Worm (Caenorhabditis elegans) whole organism, early embryonic: ENCODE results near the gene egl-15.

Experiments
- ama-1 ChIP-seq: fragments of 150-350 bp; optimal IDR thresholded peaks from 2 replicates; lab custom pipeline; 2014
- ceh-36 ChIP-seq: sonication (generic microtip); optimal IDR thresholded peaks from 2 replicates; lab custom pipeline; 2016; ENCODE audit warnings: missing genetic modification characterization, inconsistent platforms, missing compliant biosample characterization
- hnd-1 ChIP-seq: sonication (generic microtip); optimal IDR thresholded peaks from 2 replicates; lab custom pipeline; 2016; ENCODE audit warnings: missing genetic modification characterization, missing compliant biosample characterization
- tbx-11 ChIP-seq: fragments of 200-800 bp; sonication (Bioruptor generic); IDR thresholded peaks from 2 replicates; pipeline ENCODE4 v1.3.6; 2022; ENCODE audit warnings: missing genetic modification characterization, missing compliant biosample characterization

DNA sequence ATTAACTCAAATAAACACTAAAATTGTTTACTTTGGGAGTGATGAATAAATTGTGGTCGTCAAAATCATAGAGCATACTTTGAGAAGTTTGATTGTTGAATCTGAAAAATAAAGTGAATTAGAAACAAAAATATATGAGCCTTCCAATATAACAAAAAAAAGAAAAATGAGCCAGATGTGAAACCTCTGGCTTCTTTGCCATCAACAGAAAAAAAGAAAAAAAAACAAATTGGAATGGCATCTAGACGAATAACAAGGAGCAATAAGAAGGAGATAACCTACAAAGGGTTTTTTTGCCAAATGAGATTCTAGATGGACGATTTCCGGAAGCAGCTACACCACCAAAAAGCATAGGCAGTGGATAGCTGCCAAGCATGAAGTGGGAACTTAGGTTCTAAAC, 5.6 kb upstream of the egl-15 start, which contains the start of gene F58A3.4:
- TF ChIP-seq hnd-1 (tag; lab: Kevin White, UChicago) (no peak), ama-1 (no peak), tbx-11 (no peak), ceh-36 (tag; lab: Kevin White, UChicago) (no peak)
